Worm (Caenorhabditis elegans): Measurements from ENCODE around the gene hbl-1.

Gene hbl-1

DNA sequence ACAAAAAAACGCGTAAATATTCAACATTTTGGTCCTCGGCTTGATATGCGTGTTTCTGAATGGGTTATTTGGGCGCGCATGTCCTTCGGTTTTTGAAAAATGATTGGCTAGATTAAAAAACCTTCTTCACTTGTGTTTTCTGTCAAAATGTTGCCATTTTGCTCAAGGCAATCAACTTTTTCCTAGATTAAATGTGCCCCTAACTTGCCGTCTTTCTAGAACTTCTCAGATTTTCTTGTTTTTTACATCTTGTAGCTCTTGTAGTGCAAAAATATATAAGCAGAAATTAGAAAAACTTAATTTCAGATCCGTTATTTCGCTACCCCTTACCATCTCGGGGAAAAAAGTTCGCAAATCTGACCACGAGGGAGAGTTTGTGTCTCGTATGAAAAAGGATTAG, at the start of gene hbl-1:
Gene hbl-1 (plus strand): TSS at position 301 of the 400 bp plus-strand sequence.
- no peak for TF ChIP-seq unc-62 (GFP tag; optimal IDR thresholded peaks at IDR 0.05)

DNA sequence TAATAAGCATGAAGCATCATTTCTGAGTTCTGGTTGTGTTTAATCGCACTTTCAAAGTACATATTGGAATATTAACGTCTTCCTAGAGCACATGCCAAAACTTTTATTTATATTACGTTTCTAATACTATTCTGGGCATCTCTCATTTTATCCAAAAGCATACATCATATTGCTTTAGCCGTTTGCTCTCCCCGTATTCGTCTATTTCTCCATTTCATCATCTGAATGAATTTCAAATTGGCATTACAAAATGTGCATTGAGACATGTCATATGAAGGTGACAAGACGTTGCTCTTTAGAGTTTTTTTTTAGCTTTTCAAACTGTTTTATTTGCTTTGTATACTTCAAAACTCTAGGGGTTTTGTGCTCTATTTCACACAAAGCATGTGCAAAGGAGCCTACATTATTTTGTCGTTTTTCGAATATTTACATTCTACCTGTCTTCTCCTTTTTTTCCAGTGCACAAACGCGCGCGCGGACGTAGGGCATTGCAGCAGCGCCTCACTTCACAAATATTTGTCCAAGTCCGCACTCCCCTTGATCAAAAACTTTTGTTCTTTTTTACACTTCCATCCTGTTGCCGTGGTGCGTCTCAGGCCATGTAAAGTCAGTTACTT, 49.3 kb upstream of the hbl-1 start:
- no peak for TF ChIP-seq unc-62 (GFP tag; optimal IDR thresholded peaks at IDR 0.05)

ce11 chrX:5773471-5773870, 48.5 kb upstream of the hbl-1 start, which contains the start of gene sym-3:
Gene sym-3, plus strand, starts transcription at chrX:5773771.
- no peak for TF ChIP-seq unc-62 (GFP tag; optimal IDR thresholded peaks at IDR 0.05)

ce11 chrX:5775804-5776252, 46.1 kb upstream of the hbl-1 start:
- no peak for TF ChIP-seq unc-62 (GFP tag; optimal IDR thresholded peaks at IDR 0.05)

DNA sequence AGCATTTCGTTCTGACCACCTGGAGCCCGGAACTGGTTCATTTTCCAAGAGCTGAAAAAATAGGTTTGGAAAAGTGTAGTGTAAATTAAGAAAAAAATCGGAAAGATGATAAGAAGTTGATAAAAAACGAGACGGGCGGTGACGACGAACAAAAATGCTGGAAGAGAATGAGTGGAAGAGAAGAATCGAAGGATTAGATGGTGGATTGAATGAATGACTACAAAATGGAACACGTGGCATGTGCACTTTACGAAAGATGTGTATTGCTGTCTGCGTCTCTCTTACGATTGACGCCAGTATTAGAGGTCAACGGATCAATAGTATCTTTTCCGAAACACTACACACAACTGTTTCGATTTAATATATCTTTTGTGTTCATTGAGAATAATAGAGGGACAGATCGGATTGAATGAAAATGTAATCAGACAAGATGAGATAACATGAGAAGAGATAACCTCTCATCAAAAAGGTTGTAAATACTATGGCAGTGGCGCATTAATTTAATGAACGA, 41.2 kb upstream of the hbl-1 start, which contains the start of gene sft-4:
Gene sft-4 (minus strand): TSS at position 51 of the 511 bp plus-strand sequence.
- no peak for TF ChIP-seq unc-62 (GFP tag; optimal IDR thresholded peaks at IDR 0.05)

ce11 chrX:5781294-5781693, 40.6 kb upstream of the hbl-1 start:
- no peak for TF ChIP-seq unc-62 (GFP tag; optimal IDR thresholded peaks at IDR 0.05)

DNA sequence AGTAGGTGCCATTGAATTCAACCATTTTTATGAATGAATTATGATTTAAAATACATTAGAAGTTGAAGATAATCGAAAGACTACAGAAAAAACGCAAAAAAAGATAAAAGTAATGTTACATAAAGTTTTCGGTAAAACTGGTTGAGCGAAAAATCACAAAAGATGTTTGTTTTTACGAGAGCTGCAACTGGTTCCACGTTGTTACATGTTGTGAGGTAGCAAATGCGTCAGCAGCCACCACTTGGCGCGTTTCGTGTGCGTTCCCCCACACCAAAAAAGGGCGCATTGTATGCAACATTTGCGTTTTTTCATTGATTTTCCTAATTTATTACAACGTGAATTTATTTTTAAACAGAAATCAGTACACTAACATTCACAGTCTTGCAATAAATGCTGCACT, 39.8 kb upstream of the hbl-1 start, which contains the start of gene gakh-1:
Gene gakh-1 (plus strand): TSS at position 347 of the 400 bp plus-strand sequence.
- TF ChIP-seq unc-62 (GFP tag; optimal IDR thresholded peaks at IDR 0.05), result no peak

- no peak for TF ChIP-seq unc-62 (GFP tag; optimal IDR thresholded peaks at IDR 0.05)
Measured at ce11 chrX:5786193-5786592, 35.7 kb upstream of the hbl-1 start, which contains the start of gene F46G11.6. Gene F46G11.6, plus strand, starts transcription at chrX:5786493.

DNA sequence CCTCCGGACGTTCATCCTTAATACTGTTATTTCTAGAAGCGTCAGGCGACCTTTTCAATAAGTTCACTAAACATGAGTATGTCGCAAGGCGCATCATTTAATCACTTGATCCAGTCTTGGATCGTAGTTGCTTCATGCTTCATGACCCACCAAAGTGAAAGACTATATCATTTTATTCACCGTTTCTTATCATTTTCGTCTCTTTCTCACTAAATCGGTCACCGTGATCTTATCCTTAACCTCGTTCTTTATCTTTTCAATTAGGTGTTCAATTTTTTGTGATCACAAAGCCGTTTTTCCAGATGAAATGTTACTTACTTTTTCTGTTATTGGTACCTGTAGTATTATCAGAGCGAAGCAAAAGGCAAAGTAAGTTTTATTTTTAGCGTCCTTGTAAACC, 34.1 kb upstream of the hbl-1 start, which contains the start of gene F46G11.2:
Gene F46G11.2 (plus strand): TSS at position 301 of the 400 bp plus-strand sequence.
- no peak for TF ChIP-seq unc-62 (GFP tag; optimal IDR thresholded peaks at IDR 0.05)

DNA sequence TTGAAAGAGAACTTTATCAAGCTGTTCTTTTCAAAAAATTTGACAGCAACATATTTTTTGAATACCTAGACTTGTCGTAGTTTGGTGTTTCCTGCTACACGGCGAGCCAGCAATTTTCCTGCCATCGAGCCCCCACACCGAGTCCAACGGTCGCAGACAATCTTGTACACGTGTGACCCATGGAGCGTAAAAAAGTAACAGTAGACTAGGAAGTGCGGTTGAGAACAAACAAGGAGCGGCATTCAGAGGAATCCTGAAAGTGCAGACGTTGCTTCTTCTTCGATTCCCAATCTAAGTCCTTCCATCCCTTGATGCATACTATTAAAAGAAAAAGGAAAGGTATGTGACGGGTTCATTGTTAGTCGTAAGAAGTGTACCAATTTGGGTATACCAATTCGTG, 31.0 kb upstream of the hbl-1 start, which contains the start of gene twnk-1:
Gene twnk-1 (plus strand): TSS at position 301 of the 400 bp plus-strand sequence.
- TF ChIP-seq unc-62 (GFP tag; optimal IDR thresholded peaks at IDR 0.05), result no peak

DNA sequence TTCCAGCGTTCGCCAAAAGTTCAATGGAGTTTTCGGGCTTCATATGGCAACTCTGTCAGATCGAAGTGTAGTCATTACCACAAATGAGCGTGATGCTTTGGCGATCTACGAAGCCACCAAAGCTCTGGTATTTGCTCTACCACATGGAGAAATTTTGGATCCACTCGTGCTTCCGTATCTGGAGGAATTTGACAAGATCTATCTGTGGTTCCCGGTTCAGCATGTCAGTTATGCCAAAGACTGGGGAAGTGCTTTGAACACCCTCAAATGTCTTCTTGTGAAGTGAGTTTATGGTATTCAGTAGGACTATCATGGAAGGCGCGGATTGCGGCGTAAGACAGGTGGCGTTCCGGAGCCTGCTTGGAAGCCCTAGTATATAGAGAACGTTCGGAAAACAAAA, 27.5 kb upstream of the hbl-1 start:
- TF ChIP-seq unc-62 (GFP tag; optimal IDR thresholded peaks at IDR 0.05), result no peak

- no peak for TF ChIP-seq unc-62 (GFP tag; optimal IDR thresholded peaks at IDR 0.05)
Measured at ce11 chrX:5798690-5799089, 23.3 kb upstream of the hbl-1 start, which contains the start of gene F46G11.4. Gene F46G11.4, minus strand, starts transcription at chrX:5798790.

DNA sequence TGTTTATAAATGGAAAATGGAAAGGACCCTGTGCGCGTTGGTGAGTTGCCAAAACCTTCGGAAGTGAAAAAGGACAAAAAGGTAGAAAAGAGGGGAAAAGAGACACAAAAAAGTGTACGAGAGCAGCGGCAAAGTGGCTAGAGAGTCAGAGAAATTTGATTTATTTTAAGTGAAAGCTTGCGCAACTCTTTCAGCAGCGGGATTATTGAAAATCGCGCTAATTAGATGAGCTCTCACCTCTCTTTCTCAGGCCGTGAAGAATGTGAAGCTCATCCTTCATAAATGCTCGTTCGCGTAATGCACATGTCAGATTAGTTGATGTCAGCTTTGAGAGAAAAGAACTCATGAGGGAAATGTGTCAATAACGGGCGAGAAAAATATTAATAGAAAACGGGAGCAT, 22.7 kb upstream of the hbl-1 start:
- TF ChIP-seq unc-62 (GFP tag; optimal IDR thresholded peaks at IDR 0.05), result no peak

DNA sequence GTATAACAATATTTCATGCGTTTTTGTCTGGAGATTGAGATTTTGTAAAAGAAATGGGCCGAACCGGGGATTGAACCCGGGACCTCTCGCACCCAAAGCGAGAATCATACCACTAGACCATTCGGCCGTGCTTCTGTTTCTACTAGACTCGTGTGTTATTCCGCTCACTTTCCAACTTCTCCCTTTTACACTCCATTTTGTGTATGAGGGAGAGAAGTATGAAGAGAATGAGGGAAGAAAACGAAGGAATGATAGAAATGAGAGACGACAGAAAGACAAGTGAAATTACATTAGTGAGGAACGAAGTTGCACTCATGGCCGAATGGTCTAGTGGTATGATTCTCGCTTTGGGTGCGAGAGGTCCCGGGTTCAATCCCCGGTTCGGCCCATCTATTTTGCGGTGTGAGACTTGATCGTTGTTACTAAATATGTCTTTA, 20.8 kb upstream of the hbl-1 start:
- TF ChIP-seq unc-62 (GFP tag; optimal IDR thresholded peaks at IDR 0.05), result no peak

ce11 chrX:5802582-5802981, 19.4 kb upstream of the hbl-1 start:
- no peak for TF ChIP-seq unc-62 (GFP tag; optimal IDR thresholded peaks at IDR 0.05)

DNA sequence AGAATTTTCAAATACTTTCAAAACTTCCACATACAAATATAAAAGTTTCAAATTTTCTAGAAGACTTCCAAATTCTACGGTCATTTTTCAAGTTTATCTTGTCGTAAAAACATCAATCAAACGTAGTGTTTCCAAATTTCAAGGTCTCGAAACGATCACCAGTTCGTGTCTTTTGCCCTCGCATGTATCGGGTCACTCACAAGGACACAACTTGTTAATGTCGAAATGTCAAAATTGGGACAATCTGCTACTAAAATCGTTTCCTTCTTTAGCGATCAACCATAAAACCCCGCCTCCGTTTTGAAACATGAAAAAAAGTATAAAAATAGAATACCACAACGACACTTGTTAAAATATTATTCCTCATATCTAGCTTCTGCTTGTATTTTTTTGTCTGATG, 18.4 kb upstream of the hbl-1 start:
- no peak for TF ChIP-seq unc-62 (GFP tag; optimal IDR thresholded peaks at IDR 0.05)

DNA sequence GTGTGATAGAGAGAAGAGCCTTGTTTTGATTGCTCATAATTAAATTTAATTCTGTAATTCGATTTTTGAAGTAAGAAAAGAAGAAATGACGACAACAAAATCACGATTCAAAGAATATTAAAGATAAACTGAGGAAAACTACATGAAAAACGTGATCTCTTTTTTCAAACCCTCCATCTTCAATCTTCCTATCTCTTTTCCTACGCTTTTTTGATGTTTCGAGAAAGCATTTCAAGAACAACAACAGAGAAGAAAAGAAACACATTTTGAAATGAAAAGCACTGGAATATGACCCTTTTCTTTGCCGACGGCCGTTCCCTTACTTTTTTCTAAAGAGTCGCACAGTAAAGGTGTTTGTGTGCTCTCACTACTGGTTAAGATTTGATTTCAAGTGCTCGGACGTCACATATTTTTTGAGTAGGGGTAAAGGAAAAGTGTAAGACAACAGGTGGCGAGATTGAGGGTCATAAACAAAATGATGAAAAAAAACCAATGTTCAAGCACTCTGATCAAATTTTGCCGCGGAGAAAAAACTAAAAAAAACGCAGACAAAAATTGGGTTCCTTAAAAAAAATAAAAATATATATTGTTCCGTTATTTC, 16.0 kb upstream of the hbl-1 start, which contains the start of gene F13D11.3:
Gene F13D11.3 (minus strand): TSS at position 51 of the 601 bp plus-strand sequence.
- no peak for TF ChIP-seq unc-62 (GFP tag; optimal IDR thresholded peaks at IDR 0.05)
